Worm (Caenorhabditis elegans): Measurements from ENCODE around the gene glb-19.

glb-19 gene

DNA sequence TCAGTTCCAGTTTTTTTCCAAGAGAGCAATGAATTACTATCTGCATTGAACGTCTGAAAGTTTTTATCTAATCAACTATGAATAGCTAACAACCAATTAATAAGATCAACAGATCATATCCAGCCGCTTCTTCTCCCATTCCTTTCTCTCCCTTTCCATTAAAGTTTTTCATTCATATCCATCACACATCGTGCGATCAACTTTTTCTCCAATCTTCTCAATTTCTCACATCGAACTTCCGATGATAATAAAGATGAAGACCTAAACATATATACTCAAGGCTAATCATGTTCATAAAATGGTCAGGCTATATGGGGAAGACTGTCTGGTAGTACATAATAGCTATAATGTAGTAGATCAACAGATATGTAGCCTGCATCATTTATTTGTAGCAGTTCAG, 41.7 kb downstream of the glb-19 start:
- no peak for TF ChIP-seq lin-29 (GFP tag; IDR thresholded peaks at IDR 0.05)
- no peak for TF ChIP-seq nhr-10 (tag; optimal IDR thresholded peaks at IDR 0.05)
- TF ChIP-seq F49E8.2 (tag; optimal IDR thresholded peaks at IDR 0.05; ENCODE audit: borderline replicate concordance), result no peak
- no peak for TF ChIP-seq zip-11 (GFP tag; IDR thresholded peaks at IDR 0.05)
- no peak for TF ChIP-seq zfp-3 (GFP tag; conservative IDR thresholded peaks at IDR 0.05)
- TF ChIP-seq lsy-2 (tag; optimal IDR thresholded peaks at IDR 0.05), result no peak
- no peak for TF ChIP-seq lin-13 (GFP tag; optimal IDR thresholded peaks at IDR 0.05)
- TF ChIP-seq ceh-20 (GFP tag; IDR thresholded peaks at IDR 0.05), result no peak
- TF ChIP-seq dve-1 (tag; optimal IDR thresholded peaks at IDR 0.05; ENCODE audit: insufficient read depth), result no peak
- no peak for TF ChIP-seq hif-1 (tag; optimal IDR thresholded peaks at IDR 0.05)
- TF ChIP-seq ama-1 (optimal IDR thresholded peaks at IDR 0.05), result no peak
- TF ChIP-seq nhr-111 (GFP tag; optimal IDR thresholded peaks at IDR 0.05), result no peak
- TF ChIP-seq lin-1 (GFP tag; IDR thresholded peaks at IDR 0.05), result no peak
- TF ChIP-seq mdt-29 (GFP tag; IDR thresholded peaks at IDR 0.05), result no peak
- TF ChIP-seq aha-1 (tag), result no peak
- TF ChIP-seq D1046.2 (GFP tag; IDR thresholded peaks at IDR 0.05), result no peak
- TF ChIP-seq ceh-62 (tag; optimal IDR thresholded peaks at IDR 0.05), result no peak
- no peak for TF ChIP-seq skn-1 (tag; optimal IDR thresholded peaks at IDR 0.05)
- no peak for TF ChIP-seq gei-8 (GFP tag; optimal IDR thresholded peaks at IDR 0.05)

DNA sequence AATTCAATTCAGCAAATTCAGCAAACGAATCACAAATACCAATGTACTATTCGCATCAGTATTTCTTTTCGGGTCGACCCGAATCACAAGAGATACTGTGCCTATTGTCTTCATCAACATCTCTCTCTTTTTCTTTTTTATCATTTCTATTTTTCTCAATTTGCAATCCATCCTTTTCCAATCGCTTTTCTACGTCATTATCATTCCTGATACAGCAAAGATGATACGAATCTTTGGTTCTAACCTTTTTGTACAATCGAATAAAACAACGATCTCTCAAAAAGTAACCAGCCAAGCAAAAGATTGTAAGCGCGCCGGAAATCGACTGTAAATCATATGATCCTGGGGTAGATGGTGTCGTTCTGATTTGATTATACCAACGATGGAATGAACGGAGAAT, 44.0 kb downstream of the glb-19 start:
- TF ChIP-seq unc-39 (tag; optimal IDR thresholded peaks at IDR 0.05), result no peak
- peak; percentile 11; the same call in 1 of the 2 replicates for TF ChIP-seq dmd-6 (GFP tag; IDR thresholded peaks at IDR 0.05)
- TF ChIP-seq nhr-76 (tag; optimal IDR thresholded peaks at IDR 0.05), result peak; percentile 39
- peak; percentile 48 for TF ChIP-seq nhr-28 (tag; optimal IDR thresholded peaks at IDR 0.05)

DNA sequence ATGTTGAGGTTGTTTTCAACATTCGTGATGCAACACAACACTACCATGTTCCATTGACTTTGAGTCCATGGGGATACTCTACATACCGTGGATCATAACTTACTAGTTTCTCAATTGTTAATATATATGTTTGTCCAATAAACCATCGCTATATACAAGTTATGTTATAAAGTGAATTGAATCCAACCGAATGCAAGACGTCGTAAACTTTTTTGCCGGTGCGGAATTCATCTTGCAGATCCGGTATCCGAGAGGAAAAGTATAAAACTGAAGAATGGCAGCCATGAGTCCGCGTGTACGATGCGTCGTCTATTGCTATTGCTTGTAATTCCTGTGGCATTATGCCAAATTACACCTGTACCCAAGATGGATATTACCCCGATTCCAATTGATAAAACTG, 45.7 kb downstream of the glb-19 start, which contains the start of gene R09H10.6:
Gene R09H10.6, plus strand, starts transcription at position 301 of the 400 bp plus-strand sequence.
- TF ChIP-seq unc-62 (GFP tag; optimal IDR thresholded peaks at IDR 0.05 in 1 of 2) (peak in 1 of 2 experiments; percentile 63), unc-62 (tag; optimal IDR thresholded peaks at IDR 0.05) (no peak), lir-3 (tag; optimal IDR thresholded peaks at IDR 0.05) (no peak)

DNA sequence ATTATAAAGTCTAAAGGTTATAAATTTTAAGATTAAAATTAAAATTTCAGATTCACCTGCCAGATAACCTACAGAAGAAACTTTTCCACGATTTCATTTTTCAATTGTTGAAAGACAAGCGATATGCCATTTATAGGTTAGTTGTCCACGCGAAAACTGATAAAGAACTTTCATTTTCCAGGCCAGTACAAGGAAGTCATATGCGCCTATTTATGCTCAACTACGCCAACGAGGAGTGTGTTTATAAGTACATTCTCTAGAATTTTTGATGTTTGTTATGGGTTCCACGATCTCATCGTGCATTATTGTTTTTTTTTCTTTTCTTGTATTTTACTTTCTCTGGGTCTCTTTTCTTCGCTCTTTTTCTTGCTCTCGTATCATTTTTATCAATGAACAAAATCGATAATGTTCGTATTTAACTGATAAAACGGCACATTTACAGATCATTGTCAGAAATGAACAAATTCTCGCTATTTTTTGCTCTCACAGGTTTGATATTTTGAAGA, 47.3 kb downstream of the glb-19 start, which contains the start of gene R09H10.3:
Gene R09H10.3, plus strand, starts transcription at position 456 of the 506 bp plus-strand sequence.
- TF ChIP-seq ztf-11 (tag; optimal IDR thresholded peaks at IDR 0.05) (no peak), vab-7 (GFP tag; IDR thresholded peaks at IDR 0.05) (no peak), fkh-10 (GFP tag; optimal IDR thresholded peaks at IDR 0.05) (no peak), daf-16 (GFP tag; optimal IDR thresholded peaks at IDR 0.05) (no peak), daf-16 (tag; optimal IDR thresholded peaks at IDR 0.05) (peak; percentile 86), pha-4 (GFP tag; IDR thresholded peaks at IDR 0.05) (no peak), pha-4 (tag; optimal IDR thresholded peaks at IDR 0.05) (no peak), cey-2 (tag; optimal IDR thresholded peaks at IDR 0.05; ENCODE audit: borderline replicate concordance, insufficient read depth) (no peak), snpc-1.2 (GFP tag; IDR thresholded peaks at IDR 0.05) (no peak), zip-2 (tag; optimal IDR thresholded peaks at IDR 0.05) (no peak), mxl-3 (GFP tag; optimal IDR thresholded peaks at IDR 0.05) (no peak), aha-1 (tag) (peak; percentile 45), arid-1 (GFP tag; conservative IDR thresholded peaks at IDR 0.05) (no peak), nhr-41 (GFP tag; IDR thresholded peaks at IDR 0.05) (no peak), egl-27 (tag; optimal IDR thresholded peaks at IDR 0.05) (no peak), nhr-28 (tag; optimal IDR thresholded peaks at IDR 0.05) (peak; percentile 14), spr-1 (tag; optimal IDR thresholded peaks at IDR 0.05) (no peak), snpc-4 (tag; optimal IDR thresholded peaks at IDR 0.05) (no peak), mdl-1 (tag; optimal IDR thresholded peaks at IDR 0.05) (peak in 1 of 2 experiments; percentile 21)
